Fruit fly (Drosophila melanogaster) whole organism, embryonic: ENCODE results near the gene L2HGDH.

ENCODE experiments used
- CG10654 ChIP-seq: fragments of 200-800 bp; sonication (Bioruptor generic); optimal IDR thresholded peaks from 2 replicates; lab custom pipeline; 2016; ENCODE audit warnings: missing biosample characterization, missing genetic modification characterization
- CG12299 ChIP-seq: fragments of 200-800 bp; sonication (Bioruptor generic); optimal IDR thresholded peaks from 2 replicates; lab custom pipeline; 2018; ENCODE audit warnings: missing biosample characterization, mild to moderate bottlenecking, missing genetic modification characterization
- CG12769 ChIP-seq: fragments of 200-800 bp; sonication (Bioruptor generic); optimal IDR thresholded peaks from 2 replicates; lab custom pipeline; 2019; ENCODE audit warnings: missing biosample characterization, mild to moderate bottlenecking, missing genetic modification characterization, moderate library complexity
- CG12942 ChIP-seq: fragments of 200-800 bp; sonication (Bioruptor generic); optimal IDR thresholded peaks from 3 replicates; lab custom pipeline; 2016; ENCODE audit warnings: missing biosample characterization, missing genetic modification characterization
- CG14014 ChIP-seq: fragments of 200-800 bp; sonication (Bioruptor generic); IDR thresholded peaks from 2 replicates; pipeline ENCODE4 v1.3.6; 2022; ENCODE audit warnings: missing biosample characterization, missing genetic modification characterization
- CG1602 ChIP-seq: fragments of 200-800 bp; sonication (Bioruptor generic); optimal IDR thresholded peaks from 3 replicates; lab custom pipeline; 2016; ENCODE audit warnings: missing biosample characterization, missing genetic modification characterization
- CG1603 ChIP-seq: fragments of 200-800 bp; sonication (Bioruptor generic); optimal IDR thresholded peaks from 2 replicates; lab custom pipeline; 2019; ENCODE audit warnings: missing biosample characterization, mild to moderate bottlenecking, missing genetic modification characterization, moderate library complexity
- CG17802 ChIP-seq: fragments of 200-800 bp; sonication (Bioruptor generic); optimal IDR thresholded peaks from 2 replicates; lab custom pipeline; 2018; ENCODE audit warnings: missing biosample characterization, mild to moderate bottlenecking, missing genetic modification characterization, moderate library complexity
- CG1792 ChIP-seq: fragments of 200-800 bp; sonication (Bioruptor generic); optimal IDR thresholded peaks from 2 replicates; lab custom pipeline; 2016; ENCODE audit warnings: missing biosample characterization, missing genetic modification characterization
- CG2889 ChIP-seq: fragments of 200-800 bp; sonication (Bioruptor generic); IDR thresholded peaks from 3 replicates; pipeline ENCODE4 v1.3.6; 2022; ENCODE audit warnings: missing biosample characterization, missing genetic modification characterization
- CG31388 ChIP-seq: fragments of 200-800 bp; sonication (Bioruptor generic); optimal IDR thresholded peaks from 2 replicates; lab custom pipeline; 2016; ENCODE audit warnings: missing biosample characterization, missing genetic modification characterization
- CG33213 ChIP-seq: fragments of 200-800 bp; sonication (Bioruptor generic); optimal IDR thresholded peaks from 3 replicates; lab custom pipeline; 2016; ENCODE audit warnings: missing biosample characterization, missing genetic modification characterization
- CG7357 ChIP-seq: fragments of 200-800 bp; sonication (Bioruptor generic); IDR thresholded peaks from 3 replicates; pipeline ENCODE4 v1.3.6; 2022; ENCODE audit warnings: missing biosample characterization, missing genetic modification characterization
- CG9437 ChIP-seq: fragments of 200-800 bp; sonication (Bioruptor generic); optimal IDR thresholded peaks from 2 replicates; lab custom pipeline; 2018; ENCODE audit warnings: missing biosample characterization, mild to moderate bottlenecking, missing genetic modification characterization
- CTCF ChIP-seq: fragments of 200-800 bp; sonication (Bioruptor generic); optimal IDR thresholded peaks from 2 replicates; lab custom pipeline; 2017; ENCODE audit warnings: missing biosample characterization, mild to moderate bottlenecking, missing genetic modification characterization, moderate library complexity
- D ChIP-seq, 2 experiments: fragments of 200-800 bp in 1 of 2; fragments of >200 bp in 1 of 2; sonication (Bioruptor generic) in 1 of 2; optimal IDR thresholded peaks; 2 replicates in 1 of 2; 3 replicates in 1 of 2; lab custom pipeline; 2017; ENCODE audit warnings: mild to moderate bottlenecking in 1 of 2, missing biosample characterization in 1 of 2, missing genetic modification characterization in 1 of 2, missing genetic modification reagents in 1 of 2
- Dek ChIP-seq: fragments of 200-800 bp; sonication (Bioruptor generic); optimal IDR thresholded peaks from 3 replicates; lab custom pipeline; 2019; ENCODE audit warnings: missing biosample characterization, mild to moderate bottlenecking, missing genetic modification characterization, moderate library complexity
- Doc3 ChIP-seq: fragments of 200-800 bp; sonication (Bioruptor generic); IDR thresholded peaks from 3 replicates; pipeline ENCODE4 v1.3.6; 2022; ENCODE audit warnings: missing biosample characterization, missing genetic modification characterization; ENCODE audit not compliant: partially characterized antibody
- E2f2 ChIP-seq: fragments of 200-800 bp; sonication (Bioruptor generic); IDR thresholded peaks from 2 replicates; pipeline ENCODE4 v1.3.6; 2022; ENCODE audit warnings: missing biosample characterization, missing genetic modification characterization
- Ets65A ChIP-seq: fragments of 200-800 bp; sonication (Bioruptor generic); peaks from one replicate; lab custom pipeline; 2016; ENCODE audit warnings: missing biosample characterization, missing genetic modification characterization
- Hand ChIP-seq: fragments of 200-800 bp; sonication (Bioruptor generic); optimal IDR thresholded peaks from 2 replicates; lab custom pipeline; 2017; ENCODE audit warnings: mild to moderate bottlenecking, missing biosample characterization, missing genetic modification reagents, missing genetic modification characterization
- MBD-R2 ChIP-seq: fragments of 200-800 bp; sonication (Bioruptor generic); IDR thresholded peaks from 2 replicates; pipeline ENCODE4 v1.3.6; 2022; ENCODE audit warnings: missing biosample characterization, missing genetic modification characterization
- Max ChIP-seq: fragments of 200-800 bp; sonication (Bioruptor generic); optimal IDR thresholded peaks from 2 replicates; lab custom pipeline; 2016; ENCODE audit warnings: missing biosample characterization, mild to moderate bottlenecking, missing genetic modification characterization
- Nf-YC ChIP-seq: fragments of 200-800 bp; optimal IDR thresholded peaks from 3 replicates; lab custom pipeline; 2019; ENCODE audit warnings: missing biosample characterization, mild to moderate bottlenecking, missing genetic modification characterization, moderate library complexity
- Optix ChIP-seq: fragments of 200-800 bp; sonication (Bioruptor generic); IDR thresholded peaks from 3 replicates; pipeline ENCODE4 v1.3.6; 2022; ENCODE audit warnings: missing biosample characterization, missing genetic modification characterization
- Pdp1 ChIP-seq, 2 experiments: fragments of 200-800 bp; sonication (Bioruptor generic); optimal IDR thresholded peaks; 3 replicates each; lab custom pipeline; 2016; ENCODE audit warnings: missing biosample characterization in 2 of 2, missing genetic modification characterization in 2 of 2, mild to moderate bottlenecking in 1 of 2, moderate library complexity in 1 of 2
- Rfx ChIP-seq: fragments of 200-800 bp; sonication (Bioruptor generic); IDR thresholded peaks from 2 replicates; pipeline ENCODE4 v1.3.6; 2022; ENCODE audit warnings: missing biosample characterization, missing genetic modification characterization
- ara ChIP-seq: fragments of 200-800 bp; sonication (Bioruptor generic); IDR thresholded peaks from 2 replicates; pipeline ENCODE4 v1.3.6; 2022; ENCODE audit warnings: missing biosample characterization, missing genetic modification characterization
- cas ChIP-seq: fragments of 200-800 bp; sonication (Bioruptor generic); IDR thresholded peaks from 2 replicates; pipeline ENCODE4 v1.3.6; 2022; ENCODE audit warnings: missing biosample characterization, missing genetic modification characterization
- corto ChIP-seq: fragments of 200-800 bp; sonication (Bioruptor generic); optimal IDR thresholded peaks from 2 replicates; lab custom pipeline; 2016; ENCODE audit warnings: missing biosample characterization, mild to moderate bottlenecking, missing genetic modification characterization, moderate library complexity
- cwo ChIP-seq: fragments of 200-800 bp; sonication (Bioruptor generic); optimal IDR thresholded peaks from 3 replicates; lab custom pipeline; 2017; ENCODE audit warnings: missing biosample characterization, missing genetic modification characterization, mild to moderate bottlenecking, moderate library complexity, missing genetic modification reagents
- disco-r ChIP-seq: fragments of 200-800 bp; sonication (Bioruptor generic); optimal IDR thresholded peaks from 2 replicates; lab custom pipeline; 2016; ENCODE audit warnings: missing biosample characterization, missing genetic modification characterization
- fd3F ChIP-seq: fragments of 200-800 bp; sonication (Bioruptor generic); optimal IDR thresholded peaks from 2 replicates; lab custom pipeline; 2018; ENCODE audit warnings: missing biosample characterization, mild to moderate bottlenecking, missing genetic modification characterization, moderate library complexity
- fd96Cb ChIP-seq: fragments of 200-800 bp; sonication (Bioruptor generic); optimal IDR thresholded peaks from 2 replicates; lab custom pipeline; 2018; ENCODE audit warnings: missing biosample characterization, mild to moderate bottlenecking, missing genetic modification characterization, moderate library complexity
- hbn ChIP-seq: fragments of 200-800 bp; sonication (Bioruptor generic); IDR thresholded peaks from 2 replicates; pipeline ENCODE4 v1.3.6; 2022; ENCODE audit warnings: missing biosample characterization, missing genetic modification characterization; ENCODE audit not compliant: partially characterized antibody
- nerfin-2 ChIP-seq: fragments of 200-800 bp; sonication (Bioruptor generic); IDR thresholded peaks from 2 replicates; pipeline ENCODE4 v1.3.6; 2022; ENCODE audit warnings: missing biosample characterization, missing genetic modification characterization; ENCODE audit not compliant: partially characterized antibody
- oc ChIP-seq: fragments of 200-800 bp; sonication (Bioruptor generic); optimal IDR thresholded peaks from 2 replicates; lab custom pipeline; 2018; ENCODE audit warnings: missing biosample characterization, mild to moderate bottlenecking, missing genetic modification characterization, moderate library complexity
- onecut ChIP-seq: fragments of 200-800 bp; sonication (Bioruptor generic); IDR thresholded peaks from 2 replicates; pipeline ENCODE4 v1.3.6; 2022; ENCODE audit warnings: missing biosample characterization, missing genetic modification characterization
- pum ChIP-seq: fragments of 200-800 bp; sonication (Bioruptor generic); optimal IDR thresholded peaks from 2 replicates; lab custom pipeline; 2016; ENCODE audit warnings: missing biosample characterization, missing genetic modification characterization
- pzg ChIP-seq: fragments of 200-800 bp; sonication (Bioruptor generic); optimal IDR thresholded peaks from 3 replicates; lab custom pipeline; 2018; ENCODE audit warnings: missing biosample characterization, mild to moderate bottlenecking, missing genetic modification characterization, moderate library complexity
- run ChIP-seq: fragments of 200-800 bp; sonication (Bioruptor generic); optimal IDR thresholded peaks from 3 replicates; lab custom pipeline; 2018; ENCODE audit warnings: missing biosample characterization, mild to moderate bottlenecking, missing genetic modification characterization
- sens ChIP-seq: fragments of 200-800 bp; sonication (Bioruptor generic); peaks from one replicate; lab custom pipeline; 2016; ENCODE audit warnings: missing biosample characterization, missing genetic modification characterization
- tap ChIP-seq: fragments of 200-800 bp; optimal IDR thresholded peaks from 3 replicates; lab custom pipeline; 2019; ENCODE audit warnings: missing biosample characterization, mild to moderate bottlenecking, missing genetic modification characterization, moderate library complexity
- ttk ChIP-seq: fragments of 200-800 bp; sonication (Bioruptor generic); IDR thresholded peaks from 2 replicates; pipeline ENCODE4 v2.1.2; 2022; ENCODE audit warnings: missing biosample characterization, missing genetic modification characterization
- tx ChIP-seq: fragments of 200-800 bp; sonication (Bioruptor generic); optimal IDR thresholded peaks from 2 replicates; lab custom pipeline; 2016; ENCODE audit warnings: missing biosample characterization, missing genetic modification characterization

The L2HGDH gene

dm6 chr2L:18974063-18974779 lies at the start of gene L2HGDH, which contains the start of gene CG10431 (continued):
- TF ChIP-seq onecut (no peak), CG17802 (tag; lab: Kevin White, UChicago) (no peak), ara (0 out of 2 replicates have a peak, but pooled peaks have one; percentile 20), Optix (GFP tag; lab: Robert Waterston, UW) (no peak), oc (tag; lab: Kevin White, UChicago) (peak; percentile 60), Ets65A (GFP tag; lab: Kevin White, UChicago) (peak; percentile 90), fd96Cb (tag; lab: Kevin White, UChicago) (peak; percentile 29), CTCF (GFP tag; lab: Kevin White, UChicago) (no peak), CG1602 (GFP tag; lab: Kevin White, UChicago) (peak; percentile 55), corto (no peak), CG33213 (GFP tag; lab: Kevin White, UChicago) (no peak), Nf-YC (tag; lab: Kevin White, UChicago) (peak; percentile 67), tap (tag; lab: Kevin White, UChicago) (peak; percentile 38), nerfin-2 (GFP tag; lab: Robert Waterston, UW) (no peak), D (optimal IDR thresholded peaks at IDR 0.05; lab: Kevin White, UChicago) (peak; percentile 31), D (GFP tag; optimal IDR thresholded peaks at IDR 0.05; lab: Kevin White, UChicago) (peak; percentile 57), pum (GFP tag; lab: Kevin White, UChicago) (peak; percentile 33), CG2889 (GFP tag; lab: Robert Waterston, UW) (no peak), pzg (GFP tag; lab: Kevin White, UChicago) (peak; percentile 52), CG31388 (GFP tag; lab: Kevin White, UChicago) (no peak), hbn (GFP tag; lab: Robert Waterston, UW) (no peak; the same call in 1 of the 2 replicates), ttk (GFP tag; lab: Robert Waterston, UW) (no peak; the same call in 1 of the 2 replicates), sens (GFP tag; lab: Kevin White, UChicago) (peak; percentile 92), run (tag; lab: Kevin White, UChicago) (peak; percentile 3), MBD-R2 (GFP tag; lab: Robert Waterston, UW) (peak; percentile 63), CG1603 (tag; lab: Kevin White, UChicago) (peak; percentile 42), cas (GFP tag; lab: Robert Waterston, UW) (0 out of 2 replicates have a peak, but pooled peaks have one; percentile 29), CG10654 (GFP tag; lab: Kevin White, UChicago) (peak; percentile 47), CG9437 (GFP tag; lab: Kevin White, UChicago) (peak; percentile 64), disco-r (GFP tag; lab: Kevin White, UChicago) (peak; percentile 34), CG12769 (peak; percentile 72)

dm6 chr2L:19022221-19022516 lies 47.9 kb upstream of the L2HGDH start, which contains the start of gene CG15172:
Gene CG15172, plus strand, starts transcription at chr2L:19022417.
- peak in 1 of 2 experiments; percentile 78 for TF ChIP-seq Pdp1 (GFP tag; optimal IDR thresholded peaks at IDR 0.05; lab: Kevin White, UChicago)
- no peak for TF ChIP-seq CG1792 (GFP tag; lab: Kevin White, UChicago)

- TF ChIP-seq Doc3 (GFP tag; lab: Robert Waterston, UW), result no peak
- peak; percentile 63; the same call in 1 of the 2 replicates for TF ChIP-seq E2f2 (GFP tag; lab: Robert Waterston, UW)
- TF ChIP-seq Rfx, result peak; percentile 81
- peak; percentile 56 for TF ChIP-seq CG12942 (GFP tag; lab: Kevin White, UChicago)
- peak; percentile 60 for TF ChIP-seq Max (GFP tag; lab: Kevin White, UChicago)
- peak; percentile 78 for TF ChIP-seq Dek (tag; lab: Kevin White, UChicago)
- TF ChIP-seq CG7357 (GFP tag; lab: Robert Waterston, UW), result peak; percentile 39; the same call in 1 of the 3 replicates
- TF ChIP-seq tx (GFP tag; lab: Kevin White, UChicago), result no peak
- TF ChIP-seq Hand (GFP tag; lab: Kevin White, UChicago), result peak; percentile 91
- TF ChIP-seq CG12299 (tag; lab: Kevin White, UChicago), result peak; percentile 84
- peak; percentile 82 for TF ChIP-seq cwo (GFP tag; lab: Kevin White, UChicago)
- peak; percentile 80 for TF ChIP-seq fd3F (GFP tag; lab: Kevin White, UChicago)
- TF ChIP-seq CG14014 (GFP tag; lab: Robert Waterston, UW), result peak; percentile 76
These were observed 47.3 kb upstream of the L2HGDH start for dm6 chr2L:19021278-19022220.
